Fruit fly (Drosophila melanogaster): ENCODE measurements around the gene NLaz.

Gene NLaz

dm6 chr2L:1316422-1316821 lies 45.2 kb downstream of the NLaz start (continued):
- no peak for TF ChIP-seq sr (GFP tag; IDR thresholded peaks at IDR 0.05)
- no peak for TF ChIP-seq unc-4 (GFP tag; IDR thresholded peaks at IDR 0.05; ENCODE audit: partially characterized antibody)
- peak; percentile 15 for TF ChIP-seq az2 (GFP tag; optimal IDR thresholded peaks at IDR 0.05)
- TF ChIP-seq nerfin-1 (tag; optimal IDR thresholded peaks at IDR 0.05): no peak
- TF ChIP-seq CG9932 (GFP tag; IDR thresholded peaks at IDR 0.05): 0 out of 2 replicates have a peak, but pooled peaks have one; percentile 32
- no peak for TF ChIP-seq BtbVII (GFP tag; optimal IDR thresholded peaks at IDR 0.05)
- TF ChIP-seq CG9727 (GFP tag; optimal IDR thresholded peaks at IDR 0.05): peak; percentile 22
- no peak for TF ChIP-seq pho (GFP tag; optimal IDR thresholded peaks at IDR 0.05)
- TF ChIP-seq z (GFP tag; IDR thresholded peaks at IDR 0.05): no peak
- no peak for TF ChIP-seq croc (GFP tag; conservative IDR thresholded peaks at IDR 0.05)
- TF ChIP-seq psq (GFP tag; optimal IDR thresholded peaks at IDR 0.05): no peak
- TF ChIP-seq twi (tag; optimal IDR thresholded peaks at IDR 0.05): no peak
- TF ChIP-seq CTCF (GFP tag; optimal IDR thresholded peaks at IDR 0.05): no peak
- no peak for TF ChIP-seq ems (GFP tag; optimal IDR thresholded peaks at IDR 0.05)
- TF ChIP-seq ara (GFP tag; IDR thresholded peaks at IDR 0.05): no peak
- TF ChIP-seq pb (GFP tag; optimal IDR thresholded peaks at IDR 0.05): no peak
- TF ChIP-seq amos (GFP tag; IDR thresholded peaks at IDR 0.05; ENCODE audit: partially characterized antibody): no peak
- TF ChIP-seq Myb (GFP tag; optimal IDR thresholded peaks at IDR 0.05): no peak
- no peak for TF ChIP-seq mld (GFP tag; IDR thresholded peaks at IDR 0.05; ENCODE audit: partially characterized antibody)
- no peak for TF ChIP-seq CG1024 (GFP tag; IDR thresholded peaks at IDR 0.05)
- no peak for TF ChIP-seq cg (GFP tag; optimal IDR thresholded peaks at IDR 0.05)
- no peak for TF ChIP-seq fd96Cb (tag; optimal IDR thresholded peaks at IDR 0.05)
- no peak for TF ChIP-seq mirr (GFP tag; optimal IDR thresholded peaks at IDR 0.05)
- TF ChIP-seq CG3847 (GFP tag; IDR thresholded peaks at IDR 0.05): no peak
- no peak for TF ChIP-seq fd102C (GFP tag; optimal IDR thresholded peaks at IDR 0.05)
- TF ChIP-seq cato (GFP tag; optimal IDR thresholded peaks at IDR 0.05; ENCODE audit: borderline replicate concordance): no peak
- TF ChIP-seq jigr1 (GFP tag; IDR thresholded peaks at IDR 0.05): no peak
- no peak for TF ChIP-seq CG10565 (GFP tag; optimal IDR thresholded peaks at IDR 0.05)
- no peak for TF ChIP-seq CG9817 (tag; optimal IDR thresholded peaks at IDR 0.05)
- TF ChIP-seq jing (GFP tag; optimal IDR thresholded peaks at IDR 0.05): no peak
- no peak for TF ChIP-seq MESR4 (GFP tag; optimal IDR thresholded peaks at IDR 0.05)
- no peak for TF ChIP-seq toy (GFP tag; IDR thresholded peaks at IDR 0.05)
- TF ChIP-seq CG4404 (GFP tag; IDR thresholded peaks at IDR 0.05): no peak
- 0 out of 2 replicates have a peak, but pooled peaks have one; percentile 14 for TF ChIP-seq CG14014 (GFP tag; IDR thresholded peaks at IDR 0.05)
- peak; percentile 6 for TF ChIP-seq CG12219 (GFP tag; optimal IDR thresholded peaks at IDR 0.05)
- no peak for TF ChIP-seq pros (GFP tag; optimal IDR thresholded peaks at IDR 0.05)
- TF ChIP-seq CG10462 (GFP tag; optimal IDR thresholded peaks at IDR 0.05): no peak
- no peak for TF ChIP-seq CG2199 (GFP tag; IDR thresholded peaks at IDR 0.05)
- 0 out of 3 replicates have a peak, but pooled peaks have one; percentile 36 for TF ChIP-seq CG7357 (GFP tag; IDR thresholded peaks at IDR 0.05)
- TF ChIP-seq CG1832 (GFP tag; optimal IDR thresholded peaks at IDR 0.05): no peak
- no peak for TF ChIP-seq CG7963 (GFP tag; IDR thresholded peaks at IDR 0.05; ENCODE audit: partially characterized antibody)
- TF ChIP-seq Antp (GFP tag; optimal IDR thresholded peaks at IDR 0.05): peak; percentile 44
- no peak for TF ChIP-seq CG15073 (GFP tag; optimal IDR thresholded peaks at IDR 0.05)
- TF ChIP-seq Optix (GFP tag; IDR thresholded peaks at IDR 0.05): peak; percentile 55; the same call in 2 of the 3 replicates
- TF ChIP-seq Neu2 (GFP tag; optimal IDR thresholded peaks at IDR 0.05; ENCODE audit: borderline replicate concordance): no peak
- TF ChIP-seq CG9609 (GFP tag; optimal IDR thresholded peaks at IDR 0.05): peak; percentile 10
- TF ChIP-seq CG11504 (tag; optimal IDR thresholded peaks at IDR 0.05): peak; percentile 63
- TF ChIP-seq Dfd (GFP tag; optimal IDR thresholded peaks at IDR 0.05): no peak
- TF ChIP-seq CG9797 (GFP tag; optimal IDR thresholded peaks at IDR 0.05): no peak
- TF ChIP-seq CG6813 (GFP tag; optimal IDR thresholded peaks at IDR 0.05): no peak
- no peak for TF ChIP-seq trh (GFP tag; optimal IDR thresholded peaks at IDR 0.05)
- no peak for TF ChIP-seq CG9437 (GFP tag; optimal IDR thresholded peaks at IDR 0.05)

Data from whole organism, embryonic.